Worm (Caenorhabditis elegans) whole organism, early embryonic: ENCODE measurements around the gene F16H6.9.

Source experiments
- F13C5.2 ChIP-seq: sonication (generic microtip); optimal IDR thresholded peaks from 2 replicates; lab custom pipeline; 2017; ENCODE audit warnings: mild to moderate bottlenecking, missing genetic modification characterization, inconsistent platforms, missing compliant biosample characterization
- aly-1 ChIP-seq: sonication (generic microtip); optimal IDR thresholded peaks from 2 replicates; lab custom pipeline; 2016; ENCODE audit warnings: missing genetic modification characterization, missing compliant biosample characterization
- ama-1 ChIP-seq: fragments of 150-350 bp; optimal IDR thresholded peaks from 2 replicates; lab custom pipeline; 2014

DNA sequence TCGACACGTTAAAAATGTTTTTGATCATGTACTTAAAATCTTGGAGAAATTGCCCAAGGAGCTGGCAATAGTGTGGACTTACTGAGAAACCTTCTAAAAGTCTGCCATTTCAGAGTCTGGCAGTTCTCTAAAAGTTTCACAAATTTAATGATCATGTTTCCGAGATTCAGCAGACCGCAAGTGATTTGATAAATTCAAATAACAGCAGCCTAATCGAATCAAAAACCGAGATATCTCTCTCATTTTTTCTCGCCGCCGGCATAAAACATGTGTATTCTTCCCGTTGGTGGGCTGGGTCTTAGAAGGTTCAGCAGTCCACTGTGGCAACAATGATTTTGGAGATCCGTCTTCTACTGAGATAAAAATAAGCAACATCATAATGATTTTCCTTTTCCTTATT, 27.7 kb upstream of the F16H6.9 start, which contains the start of gene clec-246:
- no peak for TF ChIP-seq aly-1 (tag; lab: Kevin White, UChicago)
- TF ChIP-seq F13C5.2 (tag; lab: Kevin White, UChicago): no peak
- no peak for TF ChIP-seq ama-1
